Worm (Caenorhabditis elegans) whole organism, L1 larva: ENCODE data around the gene nlp-5.

Source experiments
- C16A3.4 ChIP-seq: fragments of 150-350 bp; optimal IDR thresholded peaks from 2 replicates; lab custom pipeline; 2014; ENCODE audit warnings: missing biosample characterization, missing genetic modification characterization
- Y116A8C.19 ChIP-seq: sonication (generic microtip); optimal IDR thresholded peaks from 2 replicates; lab custom pipeline; 2016; ENCODE audit warnings: missing compliant biosample characterization, missing genetic modification characterization, borderline replicate concordance
- aly-2 ChIP-seq: fragments of 150-350 bp; optimal IDR thresholded peaks from 2 replicates; lab custom pipeline; 2014; ENCODE audit warnings: missing biosample characterization, missing genetic modification characterization
- ama-1 ChIP-seq: fragments of 150-350 bp; optimal IDR thresholded peaks from 2 replicates; lab custom pipeline; 2014
- blmp-1 ChIP-seq: fragments of 150-350 bp; optimal IDR thresholded peaks from 2 replicates; lab custom pipeline; 2014; ENCODE audit warnings: missing biosample characterization, missing genetic modification characterization
- ceh-90 ChIP-seq: sonication (generic microtip); optimal IDR thresholded peaks from 2 replicates; lab custom pipeline; 2016; ENCODE audit warnings: missing genetic modification characterization, missing compliant biosample characterization
- efl-3 ChIP-seq: fragments of 200-800 bp; sonication (Bioruptor generic); optimal IDR thresholded peaks from 2 replicates; lab custom pipeline; 2018; ENCODE audit warnings: mild to moderate bottlenecking, missing genetic modification characterization, missing compliant biosample characterization
- egl-27 ChIP-seq, 2 experiments: fragments of 150-350 bp in 1 of 2; sonication (generic microtip); optimal IDR thresholded peaks; 3 replicates each; lab custom pipeline; 2017 to 2018; ENCODE audit warnings: missing biosample characterization in 2 of 2, missing genetic modification characterization in 2 of 2, missing genetic modification reagents in 2 of 2
- ets-5 ChIP-seq: fragments of 200-800 bp; sonication (Bioruptor generic); IDR thresholded peaks from 2 replicates; pipeline ENCODE4 v1.3.6; 2022; ENCODE audit warnings: missing genetic modification characterization, missing compliant biosample characterization
- fkh-10 ChIP-seq: sonication (generic microtip); optimal IDR thresholded peaks from 2 replicates; lab custom pipeline; 2017; ENCODE audit warnings: missing biosample characterization, missing genetic modification reagents, missing genetic modification characterization
- fkh-4 ChIP-seq: sonication (generic microtip); optimal IDR thresholded peaks from 2 replicates; lab custom pipeline; 2016; ENCODE audit warnings: missing compliant biosample characterization, missing genetic modification characterization, borderline replicate concordance
- fkh-8 ChIP-seq: sonication (generic microtip); optimal IDR thresholded peaks from 2 replicates; lab custom pipeline; 2016; ENCODE audit warnings: mild to moderate bottlenecking, missing genetic modification characterization, missing compliant biosample characterization
- hlh-17 ChIP-seq: fragments of 200-800 bp; sonication (Bioruptor generic); optimal IDR thresholded peaks from 2 replicates; lab custom pipeline; 2018; ENCODE audit warnings: missing genetic modification characterization, mild to moderate bottlenecking, missing compliant biosample characterization, moderate library complexity, borderline replicate concordance
- hlh-4 ChIP-seq: sonication (generic microtip); optimal IDR thresholded peaks from 2 replicates; lab custom pipeline; 2016; ENCODE audit warnings: mild to moderate bottlenecking, missing genetic modification characterization, missing compliant biosample characterization
- irx-1 ChIP-seq: sonication (generic microtip); optimal IDR thresholded peaks from 2 replicates; lab custom pipeline; 2016; ENCODE audit warnings: missing genetic modification characterization, missing compliant biosample characterization
- jun-1 ChIP-seq: fragments of 150-350 bp; optimal IDR thresholded peaks from 2 replicates; lab custom pipeline; 2014; ENCODE audit warnings: missing biosample characterization, missing genetic modification reagents, missing genetic modification characterization
- lin-13 ChIP-seq: fragments of 150-350 bp; optimal IDR thresholded peaks from 2 replicates; lab custom pipeline; 2014; ENCODE audit warnings: missing biosample characterization, missing genetic modification reagents, missing genetic modification characterization
- lin-15B ChIP-seq: fragments of 150-350 bp; sonication (generic microtip); optimal IDR thresholded peaks from 3 replicates; lab custom pipeline; 2014; ENCODE audit warnings: missing biosample characterization, missing genetic modification characterization
- lin-35 ChIP-seq, 2 experiments: fragments of 150-350 bp; optimal IDR thresholded peaks; 2 replicates each; lab custom pipeline; 2014; ENCODE audit warnings: missing biosample characterization in 2 of 2, missing genetic modification characterization in 2 of 2, missing genetic modification reagents in 2 of 2
- lin-39 ChIP-seq: fragments of 150-350 bp; optimal IDR thresholded peaks from 2 replicates; lab custom pipeline; 2014; ENCODE audit warnings: missing biosample characterization, missing genetic modification reagents, missing genetic modification characterization
- mab-9 ChIP-seq: fragments of 200-800 bp; sonication (Bioruptor generic); IDR thresholded peaks from 2 replicates; pipeline ENCODE4 v1.3.6; 2022; ENCODE audit warnings: missing genetic modification reagents, missing genetic modification characterization, missing compliant biosample characterization
- mep-1 ChIP-seq: fragments of 150-350 bp; optimal IDR thresholded peaks from 2 replicates; lab custom pipeline; 2014; ENCODE audit warnings: missing biosample characterization, missing genetic modification characterization
- nhr-28 ChIP-seq: fragments of 150-350 bp; optimal IDR thresholded peaks from 2 replicates; lab custom pipeline; 2014; ENCODE audit warnings: missing biosample characterization, missing genetic modification characterization
- nhr-47 ChIP-seq: sonication (generic microtip); optimal IDR thresholded peaks from 2 replicates; lab custom pipeline; 2016; ENCODE audit warnings: mild to moderate bottlenecking, missing genetic modification characterization, moderate library complexity, missing compliant biosample characterization
- nhr-76 ChIP-seq: sonication (generic microtip); optimal IDR thresholded peaks from 2 replicates; lab custom pipeline; 2017; ENCODE audit warnings: missing biosample characterization, missing genetic modification characterization
- nhr-77 ChIP-seq: fragments of 150-350 bp; optimal IDR thresholded peaks from 2 replicates; lab custom pipeline; 2014; ENCODE audit warnings: missing biosample characterization, missing genetic modification characterization
- nhr-85 ChIP-seq: sonication (generic microtip); peaks from one replicate; lab custom pipeline; 2016; ENCODE audit warnings: missing genetic modification characterization, inconsistent platforms, missing compliant biosample characterization
- pag-3 ChIP-seq: sonication (generic microtip); optimal IDR thresholded peaks from 2 replicates; lab custom pipeline; 2017; ENCODE audit warnings: missing genetic modification characterization, mild to moderate bottlenecking, missing compliant biosample characterization, antibody characterized with exemption, borderline replicate concordance; ENCODE audit not compliant: insufficient read depth
- rnt-1 ChIP-seq: sonication (generic microtip); optimal IDR thresholded peaks from 2 replicates; lab custom pipeline; 2016; ENCODE audit warnings: mild to moderate bottlenecking, missing genetic modification characterization, moderate library complexity, missing compliant biosample characterization
- sox-4 ChIP-seq: sonication (generic microtip); optimal IDR thresholded peaks from 2 replicates; lab custom pipeline; 2016; ENCODE audit warnings: missing genetic modification characterization, missing compliant biosample characterization
- swsn-7 ChIP-seq: sonication (generic microtip); optimal IDR thresholded peaks from 2 replicates; lab custom pipeline; 2016; ENCODE audit warnings: missing genetic modification characterization, missing compliant biosample characterization
- unc-130 ChIP-seq: fragments of 150-350 bp; optimal IDR thresholded peaks from 2 replicates; lab custom pipeline; 2017; ENCODE audit warnings: missing biosample characterization, missing genetic modification characterization, inconsistent platforms
- unc-98 ChIP-seq: fragments of 200-800 bp; sonication (Bioruptor generic); IDR thresholded peaks from 2 replicates; pipeline ENCODE4 v1.3.6; 2022; ENCODE audit warnings: missing genetic modification characterization, missing compliant biosample characterization
- vab-15 ChIP-seq: sonication (generic microtip); optimal IDR thresholded peaks from 2 replicates; lab custom pipeline; 2017; ENCODE audit warnings: missing genotype, mild to moderate bottlenecking, missing genetic modification characterization, missing compliant biosample characterization
- zag-1 ChIP-seq: fragments of 150-350 bp; optimal IDR thresholded peaks from 2 replicates; lab custom pipeline; 2014; ENCODE audit warnings: missing biosample characterization, missing genetic modification characterization

Gene nlp-5

DNA sequence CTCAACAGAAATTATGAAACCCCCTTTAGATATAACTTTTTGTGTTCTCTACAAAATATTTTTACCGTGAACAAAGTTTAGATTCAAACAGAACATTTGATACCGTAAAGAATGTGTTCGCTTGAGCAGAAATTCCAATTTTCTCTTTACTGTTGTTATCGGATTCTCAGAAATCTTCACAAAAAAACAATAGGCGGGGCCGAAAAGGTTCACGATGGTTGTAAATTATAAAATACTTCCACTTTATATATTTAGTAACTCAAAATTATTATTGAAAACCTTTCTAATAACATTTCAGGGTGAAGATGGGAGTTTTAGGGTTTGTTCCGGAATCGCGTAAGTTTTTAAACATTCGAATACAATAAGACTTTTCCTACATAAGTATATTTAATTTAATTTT lies at the start of gene nlp-5:
nlp-5 (plus strand) TSS at position 301 of the 400 bp plus-strand sequence.
- TF ChIP-seq egl-27 (tag; optimal IDR thresholded peaks at IDR 0.05; lab: Kevin White, UChicago) (no peak), rnt-1 (tag; lab: Kevin White, UChicago) (no peak), irx-1 (tag; lab: Kevin White, UChicago) (no peak), mep-1 (tag; lab: Kevin White, UChicago) (no peak), ceh-90 (no peak), lin-35 (GFP tag; optimal IDR thresholded peaks at IDR 0.05; lab: Kevin White, UChicago) (no peak), nhr-28 (tag; lab: Kevin White, UChicago) (no peak), zag-1 (tag; lab: Kevin White, UChicago) (no peak), unc-98 (GFP tag; lab: Robert Waterston, UW) (no peak), pag-3 (tag; lab: Kevin White, UChicago) (no peak), nhr-47 (tag; lab: Kevin White, UChicago) (no peak), nhr-77 (tag; lab: Kevin White, UChicago) (no peak), lin-39 (tag; lab: Kevin White, UChicago) (no peak), blmp-1 (tag; lab: Kevin White, UChicago) (no peak), vab-15 (tag; lab: Kevin White, UChicago) (no peak), Y116A8C.19 (no peak), efl-3 (GFP tag; lab: Kevin White, UChicago) (no peak), fkh-4 (no peak), swsn-7 (tag; lab: Kevin White, UChicago) (no peak), ets-5 (GFP tag; lab: Robert Waterston, UW) (no peak)

ce11 chrII:8190455-8190854 lies 47.8 kb upstream of the nlp-5 start, which contains the start of gene T05C12.8:
Gene T05C12.8 (minus strand): TSS chrII:8190555.
- peak; percentile 85 for TF ChIP-seq fkh-8 (tag; lab: Kevin White, UChicago)
- TF ChIP-seq aly-2 (tag; lab: Kevin White, UChicago), result no peak

DNA sequence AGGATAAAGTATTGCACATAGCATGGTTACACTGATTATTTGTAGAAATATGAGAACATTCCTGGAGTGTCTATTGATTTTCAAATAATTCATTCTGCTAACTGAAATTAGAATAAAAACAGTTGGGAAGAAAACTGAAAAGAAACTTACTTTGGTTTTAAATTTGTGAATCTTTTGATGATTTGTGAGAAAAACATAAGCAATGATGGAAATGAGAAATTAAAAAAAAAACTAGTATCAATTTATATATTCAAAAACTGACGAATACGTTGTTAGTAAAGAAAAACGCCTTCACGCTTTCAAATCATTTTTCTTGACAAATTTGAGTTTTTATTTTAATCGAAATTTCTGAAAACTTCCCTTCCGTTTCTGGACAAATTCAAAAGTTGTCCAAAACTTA lies 45.1 kb upstream of the nlp-5 start, which contains the start of gene T05C12.9:
T05C12.9 (minus strand) TSS at position 101 of the 400 bp plus-strand sequence.
- TF ChIP-seq lin-35 (GFP tag; optimal IDR thresholded peaks at IDR 0.05; lab: Kevin White, UChicago) (no peak), nhr-47 (tag; lab: Kevin White, UChicago) (no peak), jun-1 (tag; lab: Kevin White, UChicago) (no peak), mab-9 (GFP tag; lab: Robert Waterston, UW) (no peak), hlh-4 (no peak), lin-13 (GFP tag; lab: Kevin White, UChicago) (no peak), sox-4 (tag; lab: Kevin White, UChicago) (no peak), ets-5 (GFP tag; lab: Robert Waterston, UW) (no peak), lin-15B (tag; lab: Kevin White, UChicago) (no peak), blmp-1 (tag; lab: Kevin White, UChicago) (no peak), unc-130 (tag; lab: Kevin White, UChicago) (no peak), nhr-85 (tag; lab: Kevin White, UChicago) (no peak), ama-1 (lab: Kevin White, UChicago) (no peak), fkh-10 (GFP tag; lab: Kevin White, UChicago) (no peak), lin-39 (tag; lab: Kevin White, UChicago) (no peak), vab-15 (tag; lab: Kevin White, UChicago) (no peak), C16A3.4 (tag; lab: Kevin White, UChicago) (no peak), hlh-17 (GFP tag; lab: Kevin White, UChicago) (no peak)

DNA sequence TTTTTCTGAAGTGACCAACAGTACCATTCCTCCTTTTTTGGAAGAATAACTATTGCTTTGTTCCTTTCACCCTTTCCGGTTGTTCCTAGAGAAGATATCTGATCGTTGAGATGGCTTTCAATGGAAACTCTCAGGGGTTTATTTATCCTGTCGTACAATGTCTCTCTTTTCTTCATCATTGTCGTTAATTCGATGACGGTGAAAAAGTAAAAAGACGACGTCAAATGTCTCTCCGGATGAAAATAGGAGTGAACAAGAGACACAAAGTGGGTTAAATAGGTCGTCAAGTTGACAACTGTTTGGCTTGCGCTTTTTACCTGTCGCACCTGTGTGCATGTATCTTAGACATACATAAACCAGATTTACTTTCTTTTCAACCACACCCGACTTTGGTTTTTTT lies 44.3 kb upstream of the nlp-5 start:
- TF ChIP-seq blmp-1 (tag; lab: Kevin White, UChicago) (peak; percentile 96), nhr-76 (tag; lab: Kevin White, UChicago) (no peak)
